Worm (Caenorhabditis elegans): ENCODE data around the gene T23B7.2.
"Not testable (repeated sequence)": the region's sequence is repeated elsewhere in the genome, so short reads cannot be mapped to it uniquely, and the experiment has no call there.

DNA sequence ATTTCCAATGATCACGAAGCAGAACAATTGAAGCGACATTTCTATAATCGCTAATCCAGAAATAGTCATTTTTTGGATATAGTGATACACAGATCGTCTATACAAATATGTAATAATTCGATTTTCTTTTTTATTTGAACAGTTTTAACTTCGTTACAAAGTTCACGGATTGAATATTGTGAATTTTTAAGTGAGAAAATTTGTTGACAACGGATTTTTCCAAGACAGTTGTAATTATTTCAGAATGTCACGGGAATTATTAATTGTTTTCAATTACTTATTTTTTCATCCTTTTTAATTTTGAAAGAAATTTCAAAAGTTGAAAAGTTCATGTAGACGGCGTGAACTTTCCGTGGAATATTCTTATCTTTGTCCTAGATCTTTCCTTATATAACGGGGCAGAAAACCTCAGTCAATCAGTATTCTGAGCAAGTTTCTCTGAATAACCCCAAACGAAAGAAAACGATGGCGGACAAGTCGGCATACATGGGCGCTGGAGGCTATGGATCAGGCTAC is at the start of gene T23B7.2, which contains the start of gene nspd-4:
- not testable (repeated sequence) for TF ChIP-seq lin-13 (GFP tag; optimal IDR thresholded peaks at IDR 0.05); lin-15B (tag; optimal IDR thresholded peaks at IDR 0.05); pha-4 (GFP tag; IDR thresholded peaks at IDR 0.05); pha-4 (tag; optimal IDR thresholded peaks at IDR 0.05); ceh-82 (tag; optimal IDR thresholded peaks at IDR 0.05); ama-1 (optimal IDR thresholded peaks at IDR 0.05)
